Worm (Caenorhabditis elegans) whole organism, young adult: ENCODE results near the gene nhr-19.

Experiments used
- B0261.1 ChIP-seq: sonication (generic microtip); optimal IDR thresholded peaks from 2 replicates; lab custom pipeline; 2016; ENCODE audit warnings: mild to moderate bottlenecking, missing genetic modification characterization, moderate library complexity, missing compliant biosample characterization
- D2030.7 ChIP-seq: fragments of 200-800 bp; sonication (Bioruptor generic); IDR thresholded peaks from 2 replicates; pipeline ENCODE4 v1.3.6; 2022; ENCODE audit warnings: missing genetic modification reagents, missing genetic modification characterization, missing compliant biosample characterization
- F10E7.11 ChIP-seq: sonication (generic microtip); optimal IDR thresholded peaks from 2 replicates; lab custom pipeline; 2017; ENCODE audit warnings: mild to moderate bottlenecking, missing genetic modification characterization, moderate library complexity, missing compliant biosample characterization
- F39B2.1 ChIP-seq: fragments of 200-800 bp; sonication (Bioruptor generic); IDR thresholded peaks from 2 replicates; pipeline ENCODE4 v1.3.6; 2022; ENCODE audit warnings: missing genetic modification reagents, missing genetic modification characterization, missing compliant biosample characterization
- F52B5.7 ChIP-seq: sonication (generic microtip); optimal IDR thresholded peaks from 2 replicates; lab custom pipeline; 2016; ENCODE audit warnings: mild to moderate bottlenecking, missing genetic modification characterization, missing compliant biosample characterization
- K11D2.4 ChIP-seq: fragments of 200-800 bp; sonication (Bioruptor generic); IDR thresholded peaks from 2 replicates; pipeline ENCODE4 v1.3.6; 2022; ENCODE audit warnings: missing genetic modification reagents, missing genetic modification characterization, missing compliant biosample characterization
- K12H6.12 ChIP-seq: fragments of 200-800 bp; sonication (Bioruptor generic); optimal IDR thresholded peaks from 2 replicates; lab custom pipeline; 2018; ENCODE audit warnings: mild to moderate bottlenecking, missing genetic modification characterization, missing compliant biosample characterization
- T26A5.8 ChIP-seq: sonication (generic microtip); optimal IDR thresholded peaks from 2 replicates; lab custom pipeline; 2016; ENCODE audit warnings: missing genetic modification characterization, missing compliant biosample characterization
- Y53F4B.3 ChIP-seq: fragments of 200-800 bp; sonication (Bioruptor generic); IDR thresholded peaks from 2 replicates; pipeline ENCODE4 v1.3.6; 2022; ENCODE audit warnings: missing genetic modification reagents, missing genetic modification characterization, missing compliant biosample characterization
- Y53G8AR.9 ChIP-seq: fragments of 200-800 bp; sonication (Bioruptor generic); conservative IDR thresholded peaks from 2 replicates; pipeline ENCODE4 v1.3.6; 2022; ENCODE audit warnings: missing genetic modification reagents, missing genetic modification characterization, missing compliant biosample characterization
- ZK185.1 ChIP-seq: sonication (generic microtip); optimal IDR thresholded peaks from 2 replicates; lab custom pipeline; 2016; ENCODE audit warnings: mild to moderate bottlenecking, missing genetic modification characterization, missing compliant biosample characterization; ENCODE audit not compliant: poor library complexity, severe bottlenecking
- akir-1 ChIP-seq: fragments of 200-800 bp; sonication (Bioruptor generic); optimal IDR thresholded peaks from 2 replicates; lab custom pipeline; 2018; ENCODE audit warnings: mild to moderate bottlenecking, missing genetic modification characterization, moderate library complexity, missing compliant biosample characterization
- ama-1 ChIP-seq, 3 experiments: fragments of 150-350 bp in 1 of 3; sonication (generic microtip) in 2 of 3; optimal IDR thresholded peaks; 2 replicates each; lab custom pipeline; 2014 to 2018; ENCODE audit warnings: missing biosample characterization in 2 of 3, missing genetic modification characterization in 2 of 3, missing genetic modification reagents in 2 of 3
- atf-7 ChIP-seq: sonication (generic microtip); optimal IDR thresholded peaks from 2 replicates; lab custom pipeline; 2017; ENCODE audit warnings: mild to moderate bottlenecking, missing genetic modification characterization, missing compliant biosample characterization
- ccch-3 ChIP-seq: fragments of 200-800 bp; sonication (Bioruptor generic); optimal IDR thresholded peaks from 2 replicates; lab custom pipeline; 2018; ENCODE audit warnings: mild to moderate bottlenecking, missing genetic modification characterization, missing compliant biosample characterization
- cebp-2 ChIP-seq: fragments of 200-800 bp; sonication (Bioruptor generic); IDR thresholded peaks from 2 replicates; pipeline ENCODE4 v1.3.6; 2022; ENCODE audit warnings: missing genetic modification characterization, missing compliant biosample characterization
- ceh-58 ChIP-seq: fragments of 200-800 bp; sonication (Bioruptor generic); IDR thresholded peaks from 2 replicates; pipeline ENCODE4 v1.3.6; 2022; ENCODE audit warnings: missing genetic modification characterization, missing compliant biosample characterization
- ceh-91 ChIP-seq: fragments of 200-800 bp; sonication (Bioruptor generic); IDR thresholded peaks from 2 replicates; pipeline ENCODE4 v1.3.6; 2022; ENCODE audit warnings: missing genetic modification reagents, missing genetic modification characterization, missing compliant biosample characterization
- dox-1 ChIP-seq: fragments of 200-800 bp; sonication (Bioruptor generic); IDR thresholded peaks from 2 replicates; pipeline ENCODE4 v1.3.6; 2022; ENCODE audit warnings: missing genetic modification reagents, missing genetic modification characterization, missing compliant biosample characterization
- dpff-1 ChIP-seq: sonication (generic microtip); optimal IDR thresholded peaks from 2 replicates; lab custom pipeline; 2017; ENCODE audit warnings: mild to moderate bottlenecking, missing genetic modification characterization, missing compliant biosample characterization
- egl-18 ChIP-seq: fragments of 200-800 bp; sonication (Bioruptor generic); IDR thresholded peaks from 2 replicates; pipeline ENCODE4 v1.3.6; 2022; ENCODE audit warnings: missing genetic modification reagents, missing genetic modification characterization, missing compliant biosample characterization
- egl-44 ChIP-seq: fragments of 200-800 bp; sonication (Bioruptor generic); IDR thresholded peaks from 2 replicates; pipeline ENCODE4 v1.3.6; 2022; ENCODE audit warnings: missing genetic modification reagents, missing genetic modification characterization, missing compliant biosample characterization
- fkh-3 ChIP-seq: sonication (generic microtip); optimal IDR thresholded peaks from 2 replicates; lab custom pipeline; 2016; ENCODE audit warnings: mild to moderate bottlenecking, missing genetic modification characterization, missing compliant biosample characterization
- gei-17 ChIP-seq: fragments of 200-800 bp; sonication (Bioruptor generic); optimal IDR thresholded peaks from 2 replicates; lab custom pipeline; 2018; ENCODE audit warnings: mild to moderate bottlenecking, missing genetic modification characterization, missing compliant biosample characterization
- him-1 ChIP-seq: sonication (generic microtip); optimal IDR thresholded peaks from 2 replicates; lab custom pipeline; 2016; ENCODE audit warnings: missing genotype, missing genetic modification reagents, missing genetic modification characterization, missing compliant biosample characterization
- hlh-26 ChIP-seq: fragments of 200-800 bp; sonication (Bioruptor generic); conservative IDR thresholded peaks from 2 replicates; pipeline ENCODE4 v1.3.6; 2022; ENCODE audit warnings: missing genetic modification reagents, missing genetic modification characterization, missing compliant biosample characterization
- let-607 ChIP-seq, 2 experiments: fragments of 200-800 bp in 1 of 2; sonication (Bioruptor generic) in 1 of 2; sonication (generic microtip) in 1 of 2; optimal IDR thresholded peaks; 2 replicates each; lab custom pipeline; 2016 to 2018; ENCODE audit warnings: mild to moderate bottlenecking in 2 of 2, missing compliant biosample characterization in 2 of 2, missing genetic modification characterization in 2 of 2, moderate library complexity in 2 of 2, missing genotype in 1 of 2
- lin-54 ChIP-seq: fragments of 200-800 bp; sonication (Bioruptor generic); optimal IDR thresholded peaks from 2 replicates; lab custom pipeline; 2018; ENCODE audit warnings: mild to moderate bottlenecking, missing genetic modification characterization, missing compliant biosample characterization
- lsy-27 ChIP-seq: sonication (generic microtip); optimal IDR thresholded peaks from 2 replicates; lab custom pipeline; 2017; ENCODE audit warnings: missing genetic modification characterization, mild to moderate bottlenecking, missing compliant biosample characterization, antibody characterized with exemption, missing genotype, borderline replicate concordance; ENCODE audit not compliant: insufficient read depth
- madf-3 ChIP-seq: fragments of 200-800 bp; sonication (Bioruptor generic); IDR thresholded peaks from 2 replicates; pipeline ENCODE4 v1.3.6; 2022; ENCODE audit warnings: missing genetic modification reagents, missing genetic modification characterization, missing compliant biosample characterization
- madf-6 ChIP-seq: fragments of 200-800 bp; sonication (Bioruptor generic); IDR thresholded peaks from 2 replicates; pipeline ENCODE4 v1.3.6; 2022; ENCODE audit warnings: missing genetic modification reagents, missing genetic modification characterization, missing compliant biosample characterization
- mcd-1 ChIP-seq: fragments of 200-800 bp; sonication (Bioruptor generic); IDR thresholded peaks from 2 replicates; pipeline ENCODE4 v1.3.6; 2022; ENCODE audit warnings: missing genetic modification reagents, missing genetic modification characterization, missing compliant biosample characterization
- nfyb-1 ChIP-seq: fragments of 200-800 bp; sonication (Bioruptor generic); IDR thresholded peaks from 2 replicates; pipeline ENCODE4 v1.3.6; 2022; ENCODE audit warnings: missing genetic modification reagents, missing genetic modification characterization, missing compliant biosample characterization
- nhr-27 ChIP-seq: fragments of 200-800 bp; sonication (Bioruptor generic); optimal IDR thresholded peaks from 2 replicates; lab custom pipeline; 2018; ENCODE audit warnings: mild to moderate bottlenecking, missing genetic modification characterization, moderate library complexity, missing compliant biosample characterization
- nhr-80 ChIP-seq: sonication (generic microtip); optimal IDR thresholded peaks from 2 replicates; lab custom pipeline; 2016; ENCODE audit warnings: missing genetic modification characterization, missing compliant biosample characterization
- nhr-90 ChIP-seq: sonication (generic microtip); optimal IDR thresholded peaks from 2 replicates; lab custom pipeline; 2016; ENCODE audit warnings: missing genotype, mild to moderate bottlenecking, missing genetic modification characterization, missing compliant biosample characterization
- pbrm-1 ChIP-seq: fragments of 200-800 bp; sonication (Bioruptor generic); IDR thresholded peaks from 2 replicates; pipeline ENCODE4 v1.3.6; 2022; ENCODE audit warnings: missing genetic modification reagents, missing genetic modification characterization, missing compliant biosample characterization
- rcor-1 ChIP-seq: fragments of 200-800 bp; sonication (Bioruptor generic); IDR thresholded peaks from 2 replicates; pipeline ENCODE4 v1.3.6; 2022; ENCODE audit warnings: missing genetic modification reagents, missing genetic modification characterization, missing compliant biosample characterization
- repo-1 ChIP-seq: sonication (generic microtip); optimal IDR thresholded peaks from 2 replicates; lab custom pipeline; 2017; ENCODE audit warnings: mild to moderate bottlenecking, missing genetic modification characterization, missing compliant biosample characterization
- snpc-1.3 ChIP-seq: sonication (generic microtip); optimal IDR thresholded peaks from 2 replicates; lab custom pipeline; 2017; ENCODE audit warnings: missing genetic modification characterization, mild to moderate bottlenecking, missing compliant biosample characterization, antibody characterized with exemption, moderate library complexity, missing genotype, missing genetic modification reagents; ENCODE audit not compliant: insufficient read depth
- somi-1 ChIP-seq: fragments of 200-800 bp; sonication (Bioruptor generic); optimal IDR thresholded peaks from 2 replicates; lab custom pipeline; 2018; ENCODE audit warnings: mild to moderate bottlenecking, missing genetic modification characterization, missing compliant biosample characterization
- tbp1 ChIP-seq: fragments of 200-800 bp; sonication (Bioruptor generic); optimal IDR thresholded peaks from 2 replicates; lab custom pipeline; 2018; ENCODE audit warnings: mild to moderate bottlenecking, missing genetic modification characterization, missing compliant biosample characterization
- tlf-1 ChIP-seq: fragments of 200-800 bp; sonication (Bioruptor generic); optimal IDR thresholded peaks from 2 replicates; lab custom pipeline; 2018; ENCODE audit warnings: mild to moderate bottlenecking, missing genetic modification characterization, missing compliant biosample characterization
- zim-3 ChIP-seq: sonication (generic microtip); optimal IDR thresholded peaks from 2 replicates; lab custom pipeline; 2017; ENCODE audit warnings: mild to moderate bottlenecking, missing genetic modification characterization, moderate library complexity, missing compliant biosample characterization
- ztf-25 ChIP-seq: fragments of 200-800 bp; sonication (Bioruptor generic); IDR thresholded peaks from 2 replicates; pipeline ENCODE4 v1.3.6; 2022; ENCODE audit warnings: missing genetic modification reagents, missing genetic modification characterization, missing compliant biosample characterization
- ztf-28 ChIP-seq: fragments of 200-800 bp; sonication (Bioruptor generic); IDR thresholded peaks from 2 replicates; pipeline ENCODE4 v1.3.6; 2022; ENCODE audit warnings: missing genetic modification reagents, missing genetic modification characterization, missing compliant biosample characterization

nhr-19 gene

DNA sequence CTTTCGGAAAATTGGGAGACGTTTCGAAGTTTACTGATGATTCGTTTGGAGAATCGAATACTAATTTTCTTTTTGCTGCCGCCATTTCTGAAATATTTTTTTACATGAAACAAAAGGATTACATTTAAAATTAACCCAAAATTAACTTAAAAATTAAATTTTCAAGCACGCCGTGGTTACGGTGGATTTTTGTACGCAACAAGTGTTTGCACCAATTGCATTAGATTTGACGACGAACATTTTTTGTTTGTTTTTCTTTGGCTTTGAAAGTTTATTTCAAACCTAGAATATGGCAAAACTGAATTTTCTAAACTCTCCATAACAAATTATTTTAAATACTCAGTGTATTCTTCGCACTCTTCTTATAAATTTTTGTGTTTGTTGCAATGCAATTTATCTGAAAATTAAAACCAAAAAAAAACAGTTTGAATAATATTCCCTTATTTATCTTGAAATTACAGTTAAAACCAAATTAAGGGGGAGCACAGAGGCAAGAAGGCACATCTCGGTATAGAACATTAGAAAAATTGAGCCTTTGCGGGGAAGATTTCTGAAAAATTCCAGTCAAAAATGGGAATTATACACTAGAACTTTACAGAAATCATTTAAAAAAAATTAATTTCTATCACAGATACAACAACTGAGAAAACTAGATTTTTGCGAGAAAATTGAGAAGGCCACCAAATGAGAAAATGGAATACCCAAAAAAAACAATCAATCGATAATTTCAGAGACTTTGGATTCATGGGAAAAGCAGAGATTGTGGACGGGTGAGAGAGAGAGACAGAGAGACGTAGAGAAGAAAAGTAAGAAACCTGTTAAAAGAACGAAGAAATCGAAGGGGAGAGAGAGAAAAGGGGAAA lies 11.9 kb upstream of the nhr-19 start, which contains the start of gene hal-3:
Gene hal-3, minus strand, starts transcription at position 87 of the 863 bp plus-strand sequence.
- TF ChIP-seq lin-54 (peak; percentile 25), B0261.1 (no peak), F39B2.1 (GFP tag; lab: Robert Waterston, UW) (no peak), lsy-27 (tag; lab: Kevin White, UChicago) (no peak), K11D2.4 (no peak), gei-17 (no peak), egl-18 (GFP tag; lab: Robert Waterston, UW) (0 out of 2 replicates have a peak, but pooled peaks have one; percentile 24), ztf-28 (no peak), madf-3 (GFP tag; lab: Robert Waterston, UW) (no peak), nhr-90 (tag; lab: Kevin White, UChicago) (peak; percentile 24), D2030.7 (GFP tag; lab: Robert Waterston, UW) (no peak), somi-1 (GFP tag; lab: Kevin White, UChicago) (no peak), ZK185.1 (tag; lab: Kevin White, UChicago) (peak; percentile 36), ceh-58 (GFP tag; lab: Robert Waterston, UW) (no peak), F10E7.11 (tag; lab: Kevin White, UChicago) (peak; percentile 61), akir-1 (GFP tag; lab: Kevin White, UChicago) (no peak), tlf-1 (GFP tag; lab: Kevin White, UChicago) (peak; percentile 21), dox-1 (GFP tag; lab: Robert Waterston, UW) (no peak), K12H6.12 (tag; lab: Kevin White, UChicago) (no peak), nhr-27 (tag; lab: Kevin White, UChicago) (no peak), pbrm-1 (GFP tag; lab: Robert Waterston, UW) (no peak; the same call in 1 of the 2 replicates), dpff-1 (tag; lab: Kevin White, UChicago) (peak; percentile 55), nhr-80 (tag; lab: Kevin White, UChicago) (no peak), mcd-1 (GFP tag; lab: Robert Waterston, UW) (0 out of 2 replicates have a peak, but pooled peaks have one; percentile 16), zim-3 (no peak), repo-1 (tag; lab: Kevin White, UChicago) (peak; percentile 60), Y53G8AR.9 (GFP tag; lab: Robert Waterston, UW) (peak; percentile 73; the same call in 1 of the 2 replicates), hlh-26 (GFP tag; lab: Robert Waterston, UW) (no peak), tbp1 (GFP tag; lab: Kevin White, UChicago) (peak; percentile 20), F52B5.7 (tag; lab: Kevin White, UChicago) (peak; percentile 22), Y53F4B.3 (GFP tag; lab: Robert Waterston, UW) (no peak), fkh-3 (tag; lab: Kevin White, UChicago) (no peak), let-607 (tag; optimal IDR thresholded peaks at IDR 0.05; lab: Kevin White, UChicago) (peak in 1 of 2 experiments; percentile 56), T26A5.8 (tag; lab: Kevin White, UChicago) (peak; percentile 1), atf-7 (tag; lab: Kevin White, UChicago) (no peak), rcor-1 (GFP tag; lab: Robert Waterston, UW) (no peak), ccch-3 (GFP tag; lab: Kevin White, UChicago) (no peak), egl-44 (peak; percentile 9; the same call in 1 of the 2 replicates), snpc-1.3 (no peak), nfyb-1 (GFP tag; lab: Robert Waterston, UW) (0 out of 2 replicates have a peak, but pooled peaks have one; percentile 35), ceh-91 (GFP tag; lab: Robert Waterston, UW) (no peak), cebp-2 (GFP tag; lab: Robert Waterston, UW) (0 out of 2 replicates have a peak, but pooled peaks have one; percentile 59), ama-1 (optimal IDR thresholded peaks at IDR 0.05; lab: Kevin White, UChicago) (peak; percentile 77), ama-1 (GFP tag; optimal IDR thresholded peaks at IDR 0.05; lab: Kevin White, UChicago) (no peak), ztf-25 (GFP tag; lab: Robert Waterston, UW) (peak; percentile 52; the same call in 1 of the 2 replicates), madf-6 (GFP tag; lab: Robert Waterston, UW) (peak; percentile 48; the same call in 1 of the 2 replicates), him-1 (tag; lab: Kevin White, UChicago) (peak; percentile 23)
